Fruit fly (Drosophila melanogaster): ENCODE results near the gene kto.

Gene kto

DNA sequence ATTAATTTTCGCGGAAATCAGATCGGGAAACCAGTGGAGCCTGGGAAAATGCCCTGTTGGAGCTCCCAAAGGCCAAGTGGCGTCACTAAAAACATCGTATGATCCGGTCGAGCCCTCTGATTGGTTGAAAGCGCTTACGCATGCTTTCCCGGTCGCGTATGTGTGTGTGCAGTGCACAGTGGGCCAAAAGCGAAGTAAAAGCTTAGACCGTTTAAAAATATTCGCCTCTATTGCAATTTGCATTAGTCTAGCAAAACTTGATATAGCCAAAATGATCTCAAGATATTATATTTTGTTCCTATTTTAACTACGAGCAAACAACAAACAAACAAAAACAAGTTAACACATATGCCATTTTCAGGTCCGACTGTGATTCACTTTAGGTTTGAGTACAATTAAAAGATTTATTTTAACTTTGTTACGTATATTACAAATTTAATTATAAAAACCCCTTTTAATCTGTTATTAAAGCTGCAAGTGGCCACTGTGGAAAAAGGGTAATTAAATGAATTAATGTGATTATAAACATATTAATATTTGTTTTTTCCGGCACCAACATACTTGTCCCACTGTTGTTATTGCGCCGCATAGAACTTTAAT, 42.1 kb upstream of the kto start (continued):
- TF ChIP-seq zen2 (GFP tag; IDR thresholded peaks at IDR 0.05; ENCODE audit: partially characterized antibody) (no peak; the same call in 2 of the 3 replicates), Dref (GFP tag; IDR thresholded peaks at IDR 0.05) (no peak; the same call in 1 of the 2 replicates), p53 (GFP tag; optimal IDR thresholded peaks at IDR 0.05) (no peak), CG11085 (GFP tag; IDR thresholded peaks at IDR 0.05) (0 out of 2 replicates have a peak, but pooled peaks have one; percentile 31), sug (tag; optimal IDR thresholded peaks at IDR 0.05) (peak; percentile 89), CG8089 (GFP tag; optimal IDR thresholded peaks at IDR 0.05) (peak; percentile 63), CG30431 (GFP tag; optimal IDR thresholded peaks at IDR 0.05) (peak; percentile 52), maf-S (GFP tag; optimal IDR thresholded peaks at IDR 0.05) (peak; percentile 69), Dip2 (GFP tag; IDR thresholded peaks at IDR 0.05) (no peak), CG6683 (GFP tag; optimal IDR thresholded peaks at IDR 0.05) (peak; percentile 66), Max (GFP tag; optimal IDR thresholded peaks at IDR 0.05) (peak; percentile 83), CG12769 (tag; optimal IDR thresholded peaks at IDR 0.05) (no peak), CG10462 (GFP tag; optimal IDR thresholded peaks at IDR 0.05) (peak; percentile 69), disco-r (GFP tag; optimal IDR thresholded peaks at IDR 0.05) (peak; percentile 58), HLH3B (GFP tag; IDR thresholded peaks at IDR 0.05) (peak; percentile 63), gem (tag; optimal IDR thresholded peaks at IDR 0.05) (peak; percentile 91), klu (GFP tag; IDR thresholded peaks at IDR 0.05) (peak; percentile 56; the same call in 1 of the 2 replicates), lilli (GFP tag; optimal IDR thresholded peaks at IDR 0.05) (peak; percentile 90), Fer2 (tag; optimal IDR thresholded peaks at IDR 0.05) (peak; percentile 49), jumu (GFP tag; optimal IDR thresholded peaks at IDR 0.05) (peak; percentile 65), Neu2 (GFP tag; optimal IDR thresholded peaks at IDR 0.05; ENCODE audit: borderline replicate concordance) (peak; percentile 33), pzg (GFP tag; optimal IDR thresholded peaks at IDR 0.05) (no peak), emc (GFP tag; optimal IDR thresholded peaks at IDR 0.05) (peak; percentile 36), Camta (GFP tag; optimal IDR thresholded peaks at IDR 0.05) (peak; percentile 76), hkb (optimal IDR thresholded peaks at IDR 0.05) (no peak), hkb (GFP tag; IDR thresholded peaks at IDR 0.05) (peak; percentile 68), Antp (GFP tag; optimal IDR thresholded peaks at IDR 0.05) (peak; percentile 76), CG11456 (GFP tag; IDR thresholded peaks at IDR 0.05) (peak; percentile 40; the same call in 2 of the 3 replicates), knrl (GFP tag; IDR thresholded peaks at IDR 0.05; ENCODE audit: partially characterized antibody) (no peak), Gug (GFP tag; IDR thresholded peaks at IDR 0.05) (peak; percentile 54; the same call in 2 of the 4 replicates), nerfin-2 (GFP tag; IDR thresholded peaks at IDR 0.05; ENCODE audit: partially characterized antibody) (no peak), CG11696 (GFP tag; IDR thresholded peaks at IDR 0.05) (peak; percentile 24; the same call in 1 of the 2 replicates), Hr78 (GFP tag; optimal IDR thresholded peaks at IDR 0.05) (no peak), sna (GFP tag; IDR thresholded peaks at IDR 0.05; ENCODE audit: partially characterized antibody) (peak; percentile 33; the same call in 1 of the 2 replicates), en (GFP tag; optimal IDR thresholded peaks at IDR 0.05) (peak; percentile 19), Hr39 (optimal IDR thresholded peaks at IDR 0.05) (no peak), org-1 (GFP tag; optimal IDR thresholded peaks at IDR 0.05) (peak; percentile 85), CG18599 (GFP tag; optimal IDR thresholded peaks at IDR 0.05) (peak; percentile 91), sd (tag; optimal IDR thresholded peaks at IDR 0.05) (no peak), CG7372 (GFP tag; IDR thresholded peaks at IDR 0.05) (peak; percentile 58), CG10959 (GFP tag; IDR thresholded peaks at IDR 0.05) (no peak), Stat92E (GFP tag; optimal IDR thresholded peaks at IDR 0.05) (peak in 1 of 3 experiments; percentile 2), CG3407 (GFP tag; optimal IDR thresholded peaks at IDR 0.05) (peak; percentile 73), dysf (GFP tag; IDR thresholded peaks at IDR 0.05) (peak; percentile 81; the same call in 2 of the 3 replicates), Meics (GFP tag; optimal IDR thresholded peaks at IDR 0.05) (peak; percentile 94), row (GFP tag; IDR thresholded peaks at IDR 0.05) (peak; percentile 90), CG18619 (GFP tag; optimal IDR thresholded peaks at IDR 0.05) (peak; percentile 90), twi (tag; optimal IDR thresholded peaks at IDR 0.05) (peak; percentile 57), sens-2 (GFP tag; IDR thresholded peaks at IDR 0.05) (peak; percentile 55), bcd (GFP tag; optimal IDR thresholded peaks at IDR 0.05) (peak; percentile 85)

All from whole organism, embryonic.